Worm (Caenorhabditis elegans) whole organism, young adult: ENCODE data around the gene ced-7.
A peak's percentile ranks its signal among the peaks of the same experiment; 100 is the strongest.

Source experiments
- Y53G8AR.9 ChIP-seq: fragments of 200-800 bp; sonication (Bioruptor generic); conservative IDR thresholded peaks from 2 replicates; pipeline ENCODE4 v1.3.6; 2022; ENCODE audit warnings: missing genetic modification reagents, missing genetic modification characterization, missing compliant biosample characterization
- athp-1 ChIP-seq: sonication (generic microtip); optimal IDR thresholded peaks from 2 replicates; lab custom pipeline; 2017; ENCODE audit warnings: mild to moderate bottlenecking, missing genetic modification characterization, missing compliant biosample characterization
- efl-1 ChIP-seq: fragments of 150-350 bp; optimal IDR thresholded peaks from 2 replicates; lab custom pipeline; 2014; ENCODE audit warnings: missing biosample characterization, missing genetic modification reagents, missing genetic modification characterization
- lin-35 ChIP-seq, 3 experiments: fragments of 150-350 bp in 2 of 3; sonication (generic microtip) in 1 of 3; optimal IDR thresholded peaks; 2 replicates each; lab custom pipeline; 2014 to 2018; ENCODE audit warnings: missing biosample characterization in 3 of 3, missing genetic modification characterization in 3 of 3, missing genetic modification reagents in 3 of 3
- madf-3 ChIP-seq: fragments of 200-800 bp; sonication (Bioruptor generic); IDR thresholded peaks from 2 replicates; pipeline ENCODE4 v1.3.6; 2022; ENCODE audit warnings: missing genetic modification reagents, missing genetic modification characterization, missing compliant biosample characterization
- mel-28 ChIP-seq: sonication (generic microtip); optimal IDR thresholded peaks from 2 replicates; lab custom pipeline; 2016; ENCODE audit warnings: borderline replicate concordance, mild to moderate bottlenecking, missing genetic modification characterization, missing compliant biosample characterization
- pha-4 ChIP-seq: fragments of 150-350 bp; sonication (generic microtip); optimal IDR thresholded peaks from 2 replicates; lab custom pipeline; 2014; ENCODE audit warnings: missing biosample characterization, missing genetic modification reagents, missing genetic modification characterization
- somi-1 ChIP-seq: fragments of 200-800 bp; sonication (Bioruptor generic); optimal IDR thresholded peaks from 2 replicates; lab custom pipeline; 2018; ENCODE audit warnings: mild to moderate bottlenecking, missing genetic modification characterization, missing compliant biosample characterization
- zfh-2 ChIP-seq: fragments of 200-800 bp; sonication (Bioruptor generic); conservative IDR thresholded peaks from 2 replicates; pipeline ENCODE4 v1.3.6; 2022; ENCODE audit warnings: missing genetic modification reagents, missing genetic modification characterization, missing compliant biosample characterization

DNA sequence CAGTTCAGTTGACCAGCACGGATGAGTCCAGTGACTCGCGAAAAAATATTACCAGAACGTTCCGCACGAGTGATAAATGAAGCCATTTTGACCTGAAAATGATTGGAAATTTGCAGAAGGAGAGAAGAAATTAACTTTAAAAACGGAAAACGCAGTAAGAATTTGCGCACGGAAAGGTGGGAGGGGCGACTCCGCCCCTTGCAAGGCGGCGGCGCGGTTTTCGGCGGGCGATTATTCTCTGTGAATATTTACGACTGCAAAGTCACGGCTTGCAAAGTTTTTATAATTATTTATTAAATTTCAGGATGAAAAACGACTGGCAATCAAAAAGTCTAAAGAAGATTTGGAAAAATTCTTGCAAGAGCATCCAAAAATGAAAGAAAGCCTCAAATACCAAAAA, 56.3 kb downstream of the ced-7 start, which contains the start of gene mrps-23:
- TF ChIP-seq lin-35 (GFP tag; optimal IDR thresholded peaks at IDR 0.05; lab: Kevin White, UChicago) = no peak
- no peak for TF ChIP-seq mel-28
- no peak for TF ChIP-seq pha-4
- TF ChIP-seq madf-3 (GFP tag; lab: Robert Waterston, UW) = 0 out of 2 replicates have a peak, but pooled peaks have one; percentile 25
- TF ChIP-seq efl-1 = no peak
- TF ChIP-seq Y53G8AR.9 (GFP tag; lab: Robert Waterston, UW) = 0 out of 2 replicates have a peak, but pooled peaks have one; percentile 8
- no peak for TF ChIP-seq somi-1 (GFP tag; lab: Kevin White, UChicago)
- no peak for TF ChIP-seq athp-1 (tag; lab: Kevin White, UChicago)
- TF ChIP-seq zfh-2 (GFP tag; lab: Robert Waterston, UW) = no peak
